Worm (Caenorhabditis elegans) whole organism, L2 larva: ENCODE measurements around the gene F11A5.18.

ENCODE experiments used
- Y55F3AM.14 ChIP-seq: fragments of 200-800 bp; sonication (Bioruptor generic); optimal IDR thresholded peaks from 2 replicates; lab custom pipeline; 2018; ENCODE audit warnings: mild to moderate bottlenecking, missing genetic modification characterization, missing compliant biosample characterization
- crh-2 ChIP-seq: sonication (generic microtip); optimal IDR thresholded peaks from 2 replicates; lab custom pipeline; 2017; ENCODE audit warnings: missing biosample characterization, missing genetic modification characterization
- nhr-11 ChIP-seq: fragments of 150-350 bp; optimal IDR thresholded peaks from 2 replicates; lab custom pipeline; 2014; ENCODE audit warnings: missing biosample characterization, missing genetic modification characterization
- nhr-237 ChIP-seq: fragments of 150-350 bp; optimal IDR thresholded peaks from 2 replicates; lab custom pipeline; 2014; ENCODE audit warnings: missing biosample characterization, missing genetic modification characterization
- unc-62 ChIP-seq: fragments of 150-350 bp; optimal IDR thresholded peaks from 2 replicates; lab custom pipeline; 2014; ENCODE audit warnings: missing biosample characterization, missing genetic modification reagents, missing genetic modification characterization
- ztf-11 ChIP-seq: sonication (generic microtip); optimal IDR thresholded peaks from 2 replicates; lab custom pipeline; 2017; ENCODE audit warnings: missing biosample characterization, missing genetic modification characterization

- TF ChIP-seq Y55F3AM.14 (GFP tag; lab: Kevin White, UChicago): no peak
- no peak for TF ChIP-seq nhr-11 (tag; lab: Kevin White, UChicago)
- TF ChIP-seq ztf-11 (tag; lab: Kevin White, UChicago): no peak
- TF ChIP-seq crh-2 (tag; lab: Kevin White, UChicago): no peak
- no peak for TF ChIP-seq unc-62
- no peak for TF ChIP-seq nhr-237
Observed at ce11 chrV:16192114-16192513, 10.6 kb upstream of the F11A5.18 start, which contains the start of gene srh-279.
